Worm (Caenorhabditis elegans) whole organism, late embryonic: ENCODE measurements around the gene Y75B8A.25.

Experiments
- C38D4.7 ChIP-seq: fragments of 200-800 bp; sonication (Bioruptor generic); optimal IDR thresholded peaks from 2 replicates; lab custom pipeline; 2018; ENCODE audit warnings: mild to moderate bottlenecking, missing genetic modification characterization, moderate library complexity, missing compliant biosample characterization
- K02D7.2 ChIP-seq: sonication (generic microtip); optimal IDR thresholded peaks from 2 replicates; lab custom pipeline; 2017; ENCODE audit warnings: mild to moderate bottlenecking, missing genetic modification characterization, missing compliant biosample characterization
- K09A11.1 ChIP-seq: sonication (generic microtip); optimal IDR thresholded peaks from 2 replicates; lab custom pipeline; 2017; ENCODE audit warnings: antibody characterized with exemption, mild to moderate bottlenecking, missing genetic modification characterization, missing compliant biosample characterization; ENCODE audit not compliant: insufficient read depth
- T23F11.4 ChIP-seq: fragments of 200-800 bp; sonication (Bioruptor generic); optimal IDR thresholded peaks from 2 replicates; lab custom pipeline; 2018; ENCODE audit warnings: mild to moderate bottlenecking, missing genetic modification characterization, missing compliant biosample characterization
- ahr-1 ChIP-seq: sonication (generic microtip); optimal IDR thresholded peaks from 2 replicates; lab custom pipeline; 2016; ENCODE audit warnings: missing genetic modification characterization, missing compliant biosample characterization
- ama-1 ChIP-seq: fragments of 150-350 bp; optimal IDR thresholded peaks from 2 replicates; lab custom pipeline; 2014
- ceh-14 ChIP-seq: sonication (generic microtip); optimal IDR thresholded peaks from 2 replicates; lab custom pipeline; 2016; ENCODE audit warnings: missing genotype, missing genetic modification characterization, missing compliant biosample characterization
- ceh-18 ChIP-seq: sonication (generic microtip); optimal IDR thresholded peaks from 2 replicates; lab custom pipeline; 2016; ENCODE audit warnings: missing genetic modification characterization, missing compliant biosample characterization
- ceh-19 ChIP-seq: fragments of 200-800 bp; sonication (Bioruptor generic); optimal IDR thresholded peaks from 2 replicates; lab custom pipeline; 2018; ENCODE audit warnings: mild to moderate bottlenecking, missing genetic modification characterization, missing compliant biosample characterization
- ceh-2 ChIP-seq: sonication (generic microtip); optimal IDR thresholded peaks from 2 replicates; lab custom pipeline; 2016; ENCODE audit warnings: missing genotype, missing genetic modification characterization, missing compliant biosample characterization
- ceh-30 ChIP-seq: fragments of 150-350 bp; optimal IDR thresholded peaks from 2 replicates; lab custom pipeline; 2014; ENCODE audit warnings: missing biosample characterization, missing genetic modification characterization
- ceh-31 ChIP-seq: sonication (generic microtip); optimal IDR thresholded peaks from 2 replicates; lab custom pipeline; 2016; ENCODE audit warnings: missing genetic modification characterization, missing compliant biosample characterization
- ceh-34 ChIP-seq: sonication (generic microtip); optimal IDR thresholded peaks from 2 replicates; lab custom pipeline; 2016; ENCODE audit warnings: mild to moderate bottlenecking, missing genetic modification characterization, missing compliant biosample characterization
- ceh-45 ChIP-seq: fragments of 200-800 bp; sonication (Bioruptor generic); IDR thresholded peaks from 2 replicates; pipeline ENCODE4 v1.3.6; 2022; ENCODE audit warnings: missing genetic modification reagents, missing genetic modification characterization, missing compliant biosample characterization
- ceh-6 ChIP-seq: fragments of 200-800 bp; sonication (Bioruptor generic); optimal IDR thresholded peaks from 2 replicates; lab custom pipeline; 2018; ENCODE audit warnings: mild to moderate bottlenecking, missing genetic modification characterization, missing compliant biosample characterization
- che-1 ChIP-seq: sonication (generic microtip); optimal IDR thresholded peaks from 2 replicates; lab custom pipeline; 2016; ENCODE audit warnings: mild to moderate bottlenecking, missing genetic modification characterization, missing compliant biosample characterization
- dmd-4 ChIP-seq: sonication (generic microtip); optimal IDR thresholded peaks from 2 replicates; lab custom pipeline; 2016; ENCODE audit warnings: borderline replicate concordance, missing genetic modification characterization, missing compliant biosample characterization
- dve-1 ChIP-seq: sonication (generic microtip); optimal IDR thresholded peaks from 2 replicates; lab custom pipeline; 2017; ENCODE audit warnings: antibody characterized with exemption, mild to moderate bottlenecking, missing genetic modification characterization, missing compliant biosample characterization
- elt-2 ChIP-seq: sonication (generic microtip); optimal IDR thresholded peaks from 2 replicates; lab custom pipeline; 2016; ENCODE audit warnings: missing genetic modification reagents, missing genetic modification characterization, missing compliant biosample characterization
- elt-4 ChIP-seq: sonication (generic microtip); optimal IDR thresholded peaks from 2 replicates; lab custom pipeline; 2016; ENCODE audit warnings: missing genetic modification characterization, missing compliant biosample characterization
- ets-4 ChIP-seq: sonication (generic microtip); optimal IDR thresholded peaks from 2 replicates; lab custom pipeline; 2016; ENCODE audit warnings: missing genetic modification characterization, missing compliant biosample characterization
- fax-1 ChIP-seq: sonication (generic microtip); optimal IDR thresholded peaks from 2 replicates; lab custom pipeline; 2016; ENCODE audit warnings: missing genotype, missing genetic modification characterization, missing compliant biosample characterization
- fkh-10 ChIP-seq: fragments of 150-350 bp; optimal IDR thresholded peaks from 2 replicates; lab custom pipeline; 2014; ENCODE audit warnings: missing biosample characterization, missing genetic modification reagents, missing genetic modification characterization
- fkh-6 ChIP-seq: sonication (generic microtip); optimal IDR thresholded peaks from 2 replicates; lab custom pipeline; 2016; ENCODE audit warnings: missing genetic modification characterization, missing compliant biosample characterization
- gmeb-2 ChIP-seq: sonication (generic microtip); optimal IDR thresholded peaks from 2 replicates; lab custom pipeline; 2016; ENCODE audit warnings: missing genetic modification characterization, inconsistent platforms, missing compliant biosample characterization
- hlh-13 ChIP-seq: fragments of 200-800 bp; sonication (Bioruptor generic); optimal IDR thresholded peaks from 2 replicates; lab custom pipeline; 2018; ENCODE audit warnings: mild to moderate bottlenecking, missing genetic modification characterization, missing compliant biosample characterization
- hlh-15 ChIP-seq: sonication (generic microtip); optimal IDR thresholded peaks from 2 replicates; lab custom pipeline; 2016; ENCODE audit warnings: missing genetic modification characterization, missing compliant biosample characterization
- hlh-30 ChIP-seq: sonication (generic microtip); optimal IDR thresholded peaks from 2 replicates; lab custom pipeline; 2017; ENCODE audit warnings: antibody characterized with exemption, missing genetic modification characterization, missing compliant biosample characterization; ENCODE audit not compliant: insufficient read depth
- hlh-6 ChIP-seq: sonication (generic microtip); optimal IDR thresholded peaks from 2 replicates; lab custom pipeline; 2016; ENCODE audit warnings: missing genotype, missing genetic modification characterization, missing compliant biosample characterization
- hlh-8 ChIP-seq: sonication (generic microtip); optimal IDR thresholded peaks from 2 replicates; lab custom pipeline; 2016; ENCODE audit warnings: missing genotype, missing genetic modification characterization, missing compliant biosample characterization
- lin-11 ChIP-seq: fragments of 200-800 bp; sonication (Bioruptor generic); optimal IDR thresholded peaks from 2 replicates; lab custom pipeline; 2018; ENCODE audit warnings: mild to moderate bottlenecking, missing genetic modification characterization, missing compliant biosample characterization
- mec-3 ChIP-seq: sonication (generic microtip); optimal IDR thresholded peaks from 2 replicates; lab custom pipeline; 2016; ENCODE audit warnings: borderline replicate concordance, missing genetic modification characterization, missing compliant biosample characterization
- nfya-1 ChIP-seq: sonication (generic microtip); optimal IDR thresholded peaks from 2 replicates; lab custom pipeline; 2017; ENCODE audit warnings: missing genetic modification characterization, mild to moderate bottlenecking, missing compliant biosample characterization, antibody characterized with exemption, moderate library complexity
- nhr-11 ChIP-seq: fragments of 150-350 bp; optimal IDR thresholded peaks from 2 replicates; lab custom pipeline; 2014; ENCODE audit warnings: missing biosample characterization, missing genetic modification characterization
- nhr-232 ChIP-seq: sonication (generic microtip); optimal IDR thresholded peaks from 2 replicates; lab custom pipeline; 2016; ENCODE audit warnings: missing genetic modification characterization, missing compliant biosample characterization
- npax-4 ChIP-seq: sonication (generic microtip); optimal IDR thresholded peaks from 2 replicates; lab custom pipeline; 2016; ENCODE audit warnings: missing genetic modification characterization, missing compliant biosample characterization
- odd-2 ChIP-seq: sonication (generic microtip); optimal IDR thresholded peaks from 2 replicates; lab custom pipeline; 2017; ENCODE audit warnings: antibody characterized with exemption, mild to moderate bottlenecking, missing genetic modification characterization, missing compliant biosample characterization
- pag-3 ChIP-seq: sonication (generic microtip); optimal IDR thresholded peaks from 2 replicates; lab custom pipeline; 2016; ENCODE audit warnings: missing compliant biosample characterization, missing genetic modification characterization, borderline replicate concordance
- pat-9 ChIP-seq: fragments of 200-800 bp; sonication (Bioruptor generic); optimal IDR thresholded peaks from 2 replicates; lab custom pipeline; 2018; ENCODE audit warnings: mild to moderate bottlenecking, missing genetic modification characterization, moderate library complexity, missing compliant biosample characterization
- pax-1 ChIP-seq: fragments of 150-350 bp; optimal IDR thresholded peaks from 2 replicates; lab custom pipeline; 2014; ENCODE audit warnings: missing biosample characterization, missing genetic modification characterization
- pha-4 ChIP-seq: fragments of 150-350 bp; optimal IDR thresholded peaks from 2 replicates; lab custom pipeline; 2018; ENCODE audit warnings: missing biosample characterization, missing genetic modification reagents, missing genetic modification characterization
- pqm-1 ChIP-seq: sonication (generic microtip); optimal IDR thresholded peaks from 2 replicates; lab custom pipeline; 2016; ENCODE audit warnings: missing genetic modification characterization, missing compliant biosample characterization
- pros-1 ChIP-seq: fragments of 150-350 bp; optimal IDR thresholded peaks from 2 replicates; lab custom pipeline; 2014; ENCODE audit warnings: missing biosample characterization, missing genetic modification reagents, missing genetic modification characterization
- rnt-1 ChIP-seq: sonication (generic microtip); optimal IDR thresholded peaks from 2 replicates; lab custom pipeline; 2016; ENCODE audit warnings: missing genetic modification characterization, missing compliant biosample characterization
- sdc-2 ChIP-seq: sonication (generic microtip); optimal IDR thresholded peaks from 2 replicates; lab custom pipeline; 2016; ENCODE audit warnings: missing genotype, missing genetic modification characterization, missing compliant biosample characterization
- sox-2 ChIP-seq: fragments of 200-800 bp; sonication (Bioruptor generic); IDR thresholded peaks from 2 replicates; pipeline ENCODE4 v1.3.6; 2022; ENCODE audit warnings: missing genetic modification reagents, missing genetic modification characterization, missing compliant biosample characterization
- sox-4 ChIP-seq: sonication (generic microtip); optimal IDR thresholded peaks from 2 replicates; lab custom pipeline; 2017; ENCODE audit warnings: mild to moderate bottlenecking, missing genetic modification characterization, inconsistent platforms, missing compliant biosample characterization
- tbx-2 ChIP-seq: sonication (generic microtip); optimal IDR thresholded peaks from 2 replicates; lab custom pipeline; 2016; ENCODE audit warnings: missing genetic modification characterization, missing compliant biosample characterization
- ttx-3 ChIP-seq: sonication (generic microtip); optimal IDR thresholded peaks from 2 replicates; lab custom pipeline; 2016; ENCODE audit warnings: missing genetic modification reagents, missing genetic modification characterization, missing compliant biosample characterization
- unc-42 ChIP-seq: sonication (generic microtip); optimal IDR thresholded peaks from 2 replicates; lab custom pipeline; 2016; ENCODE audit warnings: missing genotype, missing genetic modification characterization, missing compliant biosample characterization
- unc-86 ChIP-seq: sonication (generic microtip); optimal IDR thresholded peaks from 2 replicates; lab custom pipeline; 2016; ENCODE audit warnings: missing genetic modification characterization, missing compliant biosample characterization
- zip-5 ChIP-seq: sonication (generic microtip); optimal IDR thresholded peaks from 2 replicates; lab custom pipeline; 2016; ENCODE audit warnings: missing genetic modification characterization, missing compliant biosample characterization

Gene Y75B8A.25

ce11 chrIII:12250114-12250792 is 23.6 kb upstream of the Y75B8A.25 start, which contains the start of the genes tim-1 and Y75B8A.23:
Gene tim-1, minus strand, starts transcription at chrIII:12250164.
Gene Y75B8A.23, plus strand, starts transcription at chrIII:12250660.
- no peak for TF ChIP-seq fkh-10
- peak; percentile 84 for TF ChIP-seq nfya-1 (tag; lab: Kevin White, UChicago)
- no peak for TF ChIP-seq dmd-4
- no peak for TF ChIP-seq ceh-6
- TF ChIP-seq fax-1 (tag; lab: Kevin White, UChicago), result no peak
- TF ChIP-seq ets-4, result no peak
- no peak for TF ChIP-seq lin-11 (tag; lab: Kevin White, UChicago)
- no peak for TF ChIP-seq C38D4.7 (GFP tag; lab: Kevin White, UChicago)
- peak; percentile 99 for TF ChIP-seq ama-1
- peak; percentile 28 for TF ChIP-seq nhr-232 (tag; lab: Kevin White, UChicago)
- TF ChIP-seq unc-86 (tag; lab: Kevin White, UChicago), result no peak
- peak; percentile 40 for TF ChIP-seq K09A11.1 (tag; lab: Kevin White, UChicago)
- no peak for TF ChIP-seq sdc-2
- peak; percentile 34 for TF ChIP-seq elt-2 (tag; lab: Kevin White, UChicago)
- no peak for TF ChIP-seq elt-4 (tag; lab: Kevin White, UChicago)
- no peak for TF ChIP-seq T23F11.4 (GFP tag; lab: Kevin White, UChicago)
- peak; percentile 19 for TF ChIP-seq hlh-30 (tag; lab: Kevin White, UChicago)
- no peak for TF ChIP-seq odd-2 (tag; lab: Kevin White, UChicago)
- TF ChIP-seq ceh-30 (tag; lab: Kevin White, UChicago), result no peak
- TF ChIP-seq dve-1 (tag; lab: Kevin White, UChicago), result peak; percentile 72
- TF ChIP-seq sox-4, result peak; percentile 30
- TF ChIP-seq pha-4 (tag; lab: Kevin White, UChicago), result no peak
- TF ChIP-seq zip-5, result no peak
- no peak for TF ChIP-seq hlh-6 (tag; lab: Kevin White, UChicago)
- no peak for TF ChIP-seq ceh-19
- peak; percentile 61 for TF ChIP-seq ceh-18 (tag; lab: Kevin White, UChicago)
- TF ChIP-seq pqm-1, result peak; percentile 6
- TF ChIP-seq ceh-34 (tag; lab: Kevin White, UChicago), result peak; percentile 36
- TF ChIP-seq npax-4 (tag; lab: Kevin White, UChicago), result no peak
- no peak for TF ChIP-seq ceh-45 (GFP tag; lab: Robert Waterston, UW)
- no peak for TF ChIP-seq hlh-8 (tag; lab: Kevin White, UChicago)
- peak; percentile 50 for TF ChIP-seq ceh-14
- TF ChIP-seq che-1 (tag; lab: Kevin White, UChicago), result no peak
- no peak for TF ChIP-seq sox-2 (GFP tag; lab: Robert Waterston, UW)
- peak; percentile 25 for TF ChIP-seq pros-1 (tag; lab: Kevin White, UChicago)
- no peak for TF ChIP-seq hlh-15 (tag; lab: Kevin White, UChicago)
- TF ChIP-seq ttx-3 (tag; lab: Kevin White, UChicago), result no peak
- TF ChIP-seq unc-42 (tag; lab: Kevin White, UChicago), result peak; percentile 79
- TF ChIP-seq rnt-1 (tag; lab: Kevin White, UChicago), result peak; percentile 77
- TF ChIP-seq ceh-2, result no peak
- TF ChIP-seq pax-1 (tag; lab: Kevin White, UChicago), result peak; percentile 75
- TF ChIP-seq mec-3, result no peak
- no peak for TF ChIP-seq ahr-1 (tag; lab: Kevin White, UChicago)
- no peak for TF ChIP-seq pag-3 (tag; lab: Kevin White, UChicago)
- TF ChIP-seq gmeb-2 (tag; lab: Kevin White, UChicago), result no peak
- TF ChIP-seq pat-9 (tag; lab: Kevin White, UChicago), result peak; percentile 22
- no peak for TF ChIP-seq nhr-11 (tag; lab: Kevin White, UChicago)
- TF ChIP-seq ceh-31, result peak; percentile 74
- TF ChIP-seq fkh-6 (tag; lab: Kevin White, UChicago), result peak; percentile 2
- peak; percentile 13 for TF ChIP-seq hlh-13 (GFP tag; lab: Kevin White, UChicago)
- no peak for TF ChIP-seq K02D7.2
- TF ChIP-seq tbx-2, result peak; percentile 61
